Fruit fly (Drosophila melanogaster) Kc167 (cell line): ENCODE measurements around the gene CG5466.

Source experiments
- Sin3A ChIP-seq: fragments of >200 bp; optimal IDR thresholded peaks from 2 replicates; lab custom pipeline; 2018; ENCODE audit warnings: missing external identifiers
- h ChIP-seq: fragments of >200 bp; optimal IDR thresholded peaks from 3 replicates; lab custom pipeline; 2018; ENCODE audit warnings: missing external identifiers
- insv ChIP-seq: fragments of >200 bp; optimal IDR thresholded peaks from 3 replicates; lab custom pipeline; 2018; ENCODE audit warnings: missing external identifiers
- psq ChIP-seq: fragments of >200 bp; optimal IDR thresholded peaks from 2 replicates; lab custom pipeline; 2017; ENCODE audit warnings: missing external identifiers

dm6 chr3R:20621805-20622286 is 4.2 kb downstream of the CG5466 start, which contains the start of gene H:
- TF ChIP-seq h (lab: Kevin White, UChicago) = no peak
- no peak for TF ChIP-seq psq (lab: Kevin White, UChicago)
- TF ChIP-seq insv (lab: Kevin White, UChicago) = no peak
- TF ChIP-seq Sin3A (lab: Kevin White, UChicago) = no peak
